Fruit fly (Drosophila melanogaster) whole organism, wandering third instar larva: ENCODE measurements around the gene Tdrd3.

Experiments used
- Abd-B ChIP-seq: fragments of >200 bp; optimal IDR thresholded peaks from 2 replicates; lab custom pipeline; 2017; ENCODE audit warnings: missing biosample characterization, missing genetic modification characterization
- CG32264 ChIP-seq: fragments of 200-800 bp; sonication (Bioruptor generic); optimal IDR thresholded peaks from 2 replicates; lab custom pipeline; 2016; ENCODE audit warnings: missing biosample characterization, missing genetic modification characterization
- CG9705 ChIP-seq: fragments of 200-800 bp; sonication (Bioruptor generic); optimal IDR thresholded peaks from 2 replicates; lab custom pipeline; 2018; ENCODE audit warnings: missing biosample characterization, mild to moderate bottlenecking, missing genetic modification characterization
- CrebA ChIP-seq: fragments of 200-800 bp; sonication (Bioruptor generic); optimal IDR thresholded peaks from 2 replicates; lab custom pipeline; 2016; ENCODE audit warnings: missing biosample characterization, mild to moderate bottlenecking, missing genetic modification characterization, borderline replicate concordance
- Dfd ChIP-seq: fragments of >200 bp; optimal IDR thresholded peaks from 2 replicates; lab custom pipeline; 2017; ENCODE audit warnings: missing biosample characterization, missing genetic modification characterization
- Dif ChIP-seq: fragments of 200-275, 200-300 bp; sonication (Bioruptor generic); optimal IDR thresholded peaks from 2 replicates; lab custom pipeline; 2018; ENCODE audit warnings: missing biosample characterization, missing genetic modification characterization; ENCODE audit not compliant: partially characterized antibody
- GATAd ChIP-seq: sonication (Bioruptor generic); optimal IDR thresholded peaks from 2 replicates; lab custom pipeline; 2016; ENCODE audit warnings: missing biosample characterization, missing genetic modification characterization
- HLH106 ChIP-seq: fragments of 200-800 bp; optimal IDR thresholded peaks from 3 replicates; lab custom pipeline; 2019; ENCODE audit warnings: missing biosample characterization, mild to moderate bottlenecking, missing genetic modification characterization, moderate library complexity
- Hnf4 ChIP-seq: fragments of 200-800 bp; sonication (Bioruptor generic); optimal IDR thresholded peaks from 2 replicates; lab custom pipeline; 2016; ENCODE audit warnings: missing biosample characterization, mild to moderate bottlenecking, missing genetic modification characterization
- Hr78 ChIP-seq: fragments of >200 bp; optimal IDR thresholded peaks from 2 replicates; lab custom pipeline; 2017; ENCODE audit warnings: missing biosample characterization, missing genetic modification characterization
- Hr83 ChIP-seq: fragments of 200-300 bp; sonication (Bioruptor generic); optimal IDR thresholded peaks from 2 replicates; lab custom pipeline; 2016; ENCODE audit warnings: missing biosample characterization, mild to moderate bottlenecking, missing genetic modification characterization, moderate library complexity; ENCODE audit not compliant: poor library complexity, severe bottlenecking
- Jra ChIP-seq: sonication (Bioruptor generic); optimal IDR thresholded peaks from 2 replicates; lab custom pipeline; 2016; ENCODE audit warnings: missing biosample characterization, missing genetic modification characterization
- Mio ChIP-seq: sonication (Bioruptor generic); optimal IDR thresholded peaks from 2 replicates; lab custom pipeline; 2016; ENCODE audit warnings: missing biosample characterization, missing genetic modification characterization
- Myc ChIP-seq: fragments of >200 bp; optimal IDR thresholded peaks from 2 replicates; lab custom pipeline; 2017
- N ChIP-seq: fragments of >200 bp; optimal IDR thresholded peaks from 2 replicates; lab custom pipeline; 2018; ENCODE audit warnings: missing biosample characterization, missing external identifiers, missing genetic modification characterization
- OdsH ChIP-seq: fragments of 200-800 bp; sonication (Bioruptor generic); optimal IDR thresholded peaks from 2 replicates; lab custom pipeline; 2016; ENCODE audit warnings: missing biosample characterization, mild to moderate bottlenecking, missing genetic modification characterization
- Rel ChIP-seq, 2 experiments: fragments of 200-800 bp; sonication (Bioruptor generic) in 1 of 2; optimal IDR thresholded peaks; 2 replicates in 1 of 2; 3 replicates in 1 of 2; lab custom pipeline; 2016 to 2019; ENCODE audit warnings: mild to moderate bottlenecking in 2 of 2, missing biosample characterization in 2 of 2, missing genetic modification characterization in 2 of 2, moderate library complexity in 1 of 2
- Sp1 ChIP-seq: fragments of 200-800 bp; sonication (Bioruptor generic); optimal IDR thresholded peaks from 3 replicates; lab custom pipeline; 2019; ENCODE audit warnings: missing biosample characterization, mild to moderate bottlenecking, missing genetic modification characterization, moderate library complexity
- Vsx2 ChIP-seq: fragments of 200-300, 225-300 bp; sonication (Bioruptor generic); optimal IDR thresholded peaks from 2 replicates; lab custom pipeline; 2018; ENCODE audit warnings: missing biosample characterization, missing genetic modification characterization; ENCODE audit not compliant: partially characterized antibody
- br ChIP-seq: fragments of 200-800 bp; sonication (Bioruptor generic); optimal IDR thresholded peaks from 2 replicates; lab custom pipeline; 2016; ENCODE audit warnings: missing biosample characterization, missing genetic modification characterization
- brk ChIP-seq: fragments of 200-800 bp; sonication (Bioruptor generic); optimal IDR thresholded peaks from 2 replicates; lab custom pipeline; 2016; ENCODE audit warnings: missing biosample characterization, mild to moderate bottlenecking, missing genetic modification characterization
- dl ChIP-seq, 2 experiments: fragments of 175-275, 200-275 bp in 1 of 2; fragments of 200-275 bp in 1 of 2; sonication (Bioruptor generic); optimal IDR thresholded peaks; lab custom pipeline; 2018; ENCODE audit warnings: mild to moderate bottlenecking in 2 of 2, missing biosample characterization in 2 of 2, missing genetic modification characterization in 2 of 2, moderate library complexity in 2 of 2; ENCODE audit not compliant: partially characterized antibody in 2 of 2, insufficient read depth in 1 of 2
- dmrt93B ChIP-seq: fragments of 200-800 bp; sonication (Bioruptor generic); optimal IDR thresholded peaks from 2 replicates; lab custom pipeline; 2018; ENCODE audit warnings: missing biosample characterization, mild to moderate bottlenecking, missing genetic modification characterization
- dsf ChIP-seq: sonication (Bioruptor generic); optimal IDR thresholded peaks from 2 replicates; lab custom pipeline; 2016; ENCODE audit warnings: missing biosample characterization, missing genetic modification characterization, borderline replicate concordance
- ey ChIP-seq: fragments of 200-800 bp; sonication (Bioruptor generic); optimal IDR thresholded peaks from 2 replicates; lab custom pipeline; 2016; ENCODE audit warnings: missing biosample characterization, missing genetic modification characterization
- foxo ChIP-seq, 2 experiments: fragments of 200-800 bp; sonication (Bioruptor generic); optimal IDR thresholded peaks; 2 replicates in 1 of 2; 3 replicates in 1 of 2; lab custom pipeline; 2016 to 2017; ENCODE audit warnings: missing biosample characterization in 2 of 2, missing genetic modification characterization in 2 of 2
- fru ChIP-seq: fragments of 200-800 bp; sonication (Bioruptor generic); optimal IDR thresholded peaks from 3 replicates; lab custom pipeline; 2016; ENCODE audit warnings: missing biosample characterization, mild to moderate bottlenecking, missing genetic modification characterization
- h ChIP-seq: fragments of 200-800 bp; sonication (Bioruptor generic); optimal IDR thresholded peaks from 3 replicates; lab custom pipeline; 2016; ENCODE audit warnings: missing biosample characterization, mild to moderate bottlenecking, missing genetic modification characterization
- jim ChIP-seq: fragments of 175-275, 200-325 bp; sonication (Bioruptor generic); optimal IDR thresholded peaks from 2 replicates; lab custom pipeline; 2016; ENCODE audit warnings: missing biosample characterization, mild to moderate bottlenecking, missing genetic modification characterization
- lola ChIP-seq: fragments of >200 bp; optimal IDR thresholded peaks from 2 replicates; lab custom pipeline; 2017; ENCODE audit warnings: missing biosample characterization, missing genetic modification characterization
- pan ChIP-seq: fragments of >200 bp; optimal IDR thresholded peaks from 2 replicates; lab custom pipeline; 2017
- psq ChIP-seq: fragments of 200-800 bp; sonication (Bioruptor generic); optimal IDR thresholded peaks from 3 replicates; lab custom pipeline; 2017; ENCODE audit warnings: missing biosample characterization, mild to moderate bottlenecking, missing genetic modification characterization, moderate library complexity
- rgr ChIP-seq: fragments of 200-800 bp; sonication (Bioruptor generic); optimal IDR thresholded peaks from 3 replicates; lab custom pipeline; 2016; ENCODE audit warnings: missing biosample characterization, mild to moderate bottlenecking, missing genetic modification characterization
- sage ChIP-seq: fragments of 200-800 bp; sonication (Bioruptor generic); optimal IDR thresholded peaks from 2 replicates; lab custom pipeline; 2016; ENCODE audit warnings: missing biosample characterization, mild to moderate bottlenecking, missing genetic modification characterization
- sv ChIP-seq: fragments of 200-800 bp; sonication (Bioruptor generic); optimal IDR thresholded peaks from 3 replicates; lab custom pipeline; 2016; ENCODE audit warnings: missing biosample characterization, missing genetic modification characterization
- tai ChIP-seq: sonication (Bioruptor generic); optimal IDR thresholded peaks from 2 replicates; lab custom pipeline; 2016; ENCODE audit warnings: missing biosample characterization, missing genetic modification characterization
- usp ChIP-seq: fragments of >200 bp; optimal IDR thresholded peaks from 2 replicates; lab custom pipeline; 2017; ENCODE audit warnings: missing biosample characterization, missing genetic modification characterization
- woc ChIP-seq: sonication (Bioruptor generic); optimal IDR thresholded peaks from 2 replicates; lab custom pipeline; 2016; ENCODE audit warnings: missing biosample characterization, mild to moderate bottlenecking, missing genetic modification characterization

Tdrd3 gene

dm6 chr3L:14784241-14784948 lies 2.2 kb upstream of the Tdrd3 start:
- no peak for TF ChIP-seq Hnf4
- no peak for TF ChIP-seq dsf
- no peak for TF ChIP-seq foxo (GFP tag; optimal IDR thresholded peaks at IDR 0.05; lab: Kevin White, UChicago)
- TF ChIP-seq woc (GFP tag; lab: Kevin White, UChicago): no peak
- TF ChIP-seq Rel (GFP tag; optimal IDR thresholded peaks at IDR 0.05; lab: Kevin White, UChicago): no peak
- peak; percentile 57 for TF ChIP-seq Rel (tag; optimal IDR thresholded peaks at IDR 0.05; lab: Kevin White, UChicago)
- TF ChIP-seq, all 38 proteins: peak for 1

- TF ChIP-seq Rel (GFP tag; optimal IDR thresholded peaks at IDR 0.05; lab: Kevin White, UChicago): no peak
- TF ChIP-seq Rel (tag; optimal IDR thresholded peaks at IDR 0.05; lab: Kevin White, UChicago): no peak
- TF ChIP-seq Vsx2 (GFP tag; lab: Kevin White, UChicago): no peak
- TF ChIP-seq dl (GFP tag; optimal IDR thresholded peaks at IDR 0.05; lab: Kevin White, UChicago; ENCODE audit: insufficient read depth in 1 of 2, partially characterized antibody in 2 of 2): no peak
- TF ChIP-seq GATAd (GFP tag; lab: Kevin White, UChicago): no peak
- peak; percentile 96 for TF ChIP-seq sv (GFP tag; lab: Kevin White, UChicago)
- TF ChIP-seq h (GFP tag; lab: Kevin White, UChicago): peak; percentile 75
- TF ChIP-seq Myc: no peak
- TF ChIP-seq Hr78: no peak
- peak; percentile 73 for TF ChIP-seq HLH106 (tag; lab: Kevin White, UChicago)
- TF ChIP-seq Hr83: no peak
- no peak for TF ChIP-seq Mio
- peak; percentile 62 for TF ChIP-seq psq (GFP tag; lab: Kevin White, UChicago)
- peak in 1 of 2 experiments; percentile 63 for TF ChIP-seq foxo (GFP tag; optimal IDR thresholded peaks at IDR 0.05; lab: Kevin White, UChicago)
- TF ChIP-seq rgr (GFP tag; lab: Kevin White, UChicago): peak; percentile 68
- no peak for TF ChIP-seq pan (lab: Kevin White, UChicago)
- peak; percentile 67 for TF ChIP-seq br (GFP tag; lab: Kevin White, UChicago)
- TF ChIP-seq fru (GFP tag; lab: Kevin White, UChicago): peak; percentile 75
- TF ChIP-seq ey: peak; percentile 70
- peak; percentile 67 for TF ChIP-seq OdsH (GFP tag; lab: Kevin White, UChicago)
- TF ChIP-seq dmrt93B (GFP tag; lab: Kevin White, UChicago): peak; percentile 69
- TF ChIP-seq sage (GFP tag; lab: Kevin White, UChicago): peak; percentile 1
- TF ChIP-seq tai (GFP tag; lab: Kevin White, UChicago): no peak
- peak; percentile 48 for TF ChIP-seq Dfd (GFP tag; lab: Kevin White, UChicago)
- no peak for TF ChIP-seq lola
- TF ChIP-seq brk: peak; percentile 48
- TF ChIP-seq Dif: no peak
- TF ChIP-seq woc (GFP tag; lab: Kevin White, UChicago): peak; percentile 28
- no peak for TF ChIP-seq dsf
- TF ChIP-seq Sp1 (GFP tag; lab: Kevin White, UChicago): peak; percentile 79
- no peak for TF ChIP-seq jim (GFP tag; lab: Kevin White, UChicago)
- TF ChIP-seq Abd-B (GFP tag; lab: Kevin White, UChicago): no peak
- TF ChIP-seq Jra (GFP tag; lab: Kevin White, UChicago): no peak
- TF ChIP-seq CrebA (GFP tag; lab: Kevin White, UChicago): no peak
- TF ChIP-seq CG9705 (GFP tag; lab: Kevin White, UChicago): peak; percentile 27
- TF ChIP-seq Hnf4: peak; percentile 42
- TF ChIP-seq N (GFP tag; lab: Kevin White, UChicago): no peak
- no peak for TF ChIP-seq CG32264 (GFP tag; lab: Kevin White, UChicago)
- no peak for TF ChIP-seq usp (GFP tag; lab: Kevin White, UChicago)
These were observed 1.6 kb upstream of the Tdrd3 start for dm6 chr3L:14784949-14785408.
